Fruit fly (Drosophila melanogaster) whole organism, wandering third instar larva: ENCODE results near the gene rut.

Experiments
- Abd-B ChIP-seq: fragments of >200 bp; optimal IDR thresholded peaks from 2 replicates; lab custom pipeline; 2017; ENCODE audit warnings: missing biosample characterization, missing genetic modification characterization
- CrebA ChIP-seq: fragments of 200-800 bp; sonication (Bioruptor generic); optimal IDR thresholded peaks from 2 replicates; lab custom pipeline; 2016; ENCODE audit warnings: missing biosample characterization, mild to moderate bottlenecking, missing genetic modification characterization, borderline replicate concordance
- Dfd ChIP-seq: fragments of >200 bp; optimal IDR thresholded peaks from 2 replicates; lab custom pipeline; 2017; ENCODE audit warnings: missing biosample characterization, missing genetic modification characterization
- Dif ChIP-seq: fragments of 200-275, 200-300 bp; sonication (Bioruptor generic); optimal IDR thresholded peaks from 2 replicates; lab custom pipeline; 2018; ENCODE audit warnings: missing biosample characterization, missing genetic modification characterization; ENCODE audit not compliant: partially characterized antibody
- GATAd ChIP-seq: sonication (Bioruptor generic); optimal IDR thresholded peaks from 2 replicates; lab custom pipeline; 2016; ENCODE audit warnings: missing biosample characterization, missing genetic modification characterization
- Hr78 ChIP-seq: fragments of >200 bp; optimal IDR thresholded peaks from 2 replicates; lab custom pipeline; 2017; ENCODE audit warnings: missing biosample characterization, missing genetic modification characterization
- Hr83 ChIP-seq: fragments of 200-300 bp; sonication (Bioruptor generic); optimal IDR thresholded peaks from 2 replicates; lab custom pipeline; 2016; ENCODE audit warnings: missing biosample characterization, mild to moderate bottlenecking, missing genetic modification characterization, moderate library complexity; ENCODE audit not compliant: poor library complexity, severe bottlenecking
- Jra ChIP-seq: sonication (Bioruptor generic); optimal IDR thresholded peaks from 2 replicates; lab custom pipeline; 2016; ENCODE audit warnings: missing biosample characterization, missing genetic modification characterization
- Mio ChIP-seq: sonication (Bioruptor generic); optimal IDR thresholded peaks from 2 replicates; lab custom pipeline; 2016; ENCODE audit warnings: missing biosample characterization, missing genetic modification characterization
- N ChIP-seq: fragments of >200 bp; optimal IDR thresholded peaks from 2 replicates; lab custom pipeline; 2018; ENCODE audit warnings: missing biosample characterization, missing external identifiers, missing genetic modification characterization
- OdsH ChIP-seq: fragments of 200-800 bp; sonication (Bioruptor generic); optimal IDR thresholded peaks from 2 replicates; lab custom pipeline; 2016; ENCODE audit warnings: missing biosample characterization, mild to moderate bottlenecking, missing genetic modification characterization
- Sp1 ChIP-seq: fragments of 200-800 bp; sonication (Bioruptor generic); optimal IDR thresholded peaks from 3 replicates; lab custom pipeline; 2019; ENCODE audit warnings: missing biosample characterization, mild to moderate bottlenecking, missing genetic modification characterization, moderate library complexity
- Vsx2 ChIP-seq: fragments of 200-300, 225-300 bp; sonication (Bioruptor generic); optimal IDR thresholded peaks from 2 replicates; lab custom pipeline; 2018; ENCODE audit warnings: missing biosample characterization, missing genetic modification characterization; ENCODE audit not compliant: partially characterized antibody
- br ChIP-seq: fragments of 200-800 bp; sonication (Bioruptor generic); optimal IDR thresholded peaks from 2 replicates; lab custom pipeline; 2016; ENCODE audit warnings: missing biosample characterization, missing genetic modification characterization
- brk ChIP-seq: fragments of 200-800 bp; sonication (Bioruptor generic); optimal IDR thresholded peaks from 2 replicates; lab custom pipeline; 2016; ENCODE audit warnings: missing biosample characterization, mild to moderate bottlenecking, missing genetic modification characterization
- dl ChIP-seq, 2 experiments: fragments of 175-275, 200-275 bp in 1 of 2; fragments of 200-275 bp in 1 of 2; sonication (Bioruptor generic); optimal IDR thresholded peaks; lab custom pipeline; 2018; ENCODE audit warnings: mild to moderate bottlenecking in 2 of 2, missing biosample characterization in 2 of 2, missing genetic modification characterization in 2 of 2, moderate library complexity in 2 of 2; ENCODE audit not compliant: partially characterized antibody in 2 of 2, insufficient read depth in 1 of 2
- dmrt93B ChIP-seq: fragments of 200-800 bp; sonication (Bioruptor generic); optimal IDR thresholded peaks from 2 replicates; lab custom pipeline; 2018; ENCODE audit warnings: missing biosample characterization, mild to moderate bottlenecking, missing genetic modification characterization
- dsf ChIP-seq: sonication (Bioruptor generic); optimal IDR thresholded peaks from 2 replicates; lab custom pipeline; 2016; ENCODE audit warnings: missing biosample characterization, missing genetic modification characterization, borderline replicate concordance
- fru ChIP-seq: fragments of 200-800 bp; sonication (Bioruptor generic); optimal IDR thresholded peaks from 3 replicates; lab custom pipeline; 2016; ENCODE audit warnings: missing biosample characterization, mild to moderate bottlenecking, missing genetic modification characterization
- h ChIP-seq: fragments of 200-800 bp; sonication (Bioruptor generic); optimal IDR thresholded peaks from 3 replicates; lab custom pipeline; 2016; ENCODE audit warnings: missing biosample characterization, mild to moderate bottlenecking, missing genetic modification characterization
- lola ChIP-seq: fragments of >200 bp; optimal IDR thresholded peaks from 2 replicates; lab custom pipeline; 2017; ENCODE audit warnings: missing biosample characterization, missing genetic modification characterization
- pan ChIP-seq: fragments of >200 bp; optimal IDR thresholded peaks from 2 replicates; lab custom pipeline; 2017
- psq ChIP-seq: fragments of 200-800 bp; sonication (Bioruptor generic); optimal IDR thresholded peaks from 3 replicates; lab custom pipeline; 2017; ENCODE audit warnings: missing biosample characterization, mild to moderate bottlenecking, missing genetic modification characterization, moderate library complexity
- rgr ChIP-seq: fragments of 200-800 bp; sonication (Bioruptor generic); optimal IDR thresholded peaks from 3 replicates; lab custom pipeline; 2016; ENCODE audit warnings: missing biosample characterization, mild to moderate bottlenecking, missing genetic modification characterization
- sage ChIP-seq: fragments of 200-800 bp; sonication (Bioruptor generic); optimal IDR thresholded peaks from 2 replicates; lab custom pipeline; 2016; ENCODE audit warnings: missing biosample characterization, mild to moderate bottlenecking, missing genetic modification characterization
- sv ChIP-seq: fragments of 200-800 bp; sonication (Bioruptor generic); optimal IDR thresholded peaks from 3 replicates; lab custom pipeline; 2016; ENCODE audit warnings: missing biosample characterization, missing genetic modification characterization
- tai ChIP-seq: sonication (Bioruptor generic); optimal IDR thresholded peaks from 2 replicates; lab custom pipeline; 2016; ENCODE audit warnings: missing biosample characterization, missing genetic modification characterization
- usp ChIP-seq: fragments of >200 bp; optimal IDR thresholded peaks from 2 replicates; lab custom pipeline; 2017; ENCODE audit warnings: missing biosample characterization, missing genetic modification characterization
- woc ChIP-seq: sonication (Bioruptor generic); optimal IDR thresholded peaks from 2 replicates; lab custom pipeline; 2016; ENCODE audit warnings: missing biosample characterization, mild to moderate bottlenecking, missing genetic modification characterization

The rut gene

DNA sequence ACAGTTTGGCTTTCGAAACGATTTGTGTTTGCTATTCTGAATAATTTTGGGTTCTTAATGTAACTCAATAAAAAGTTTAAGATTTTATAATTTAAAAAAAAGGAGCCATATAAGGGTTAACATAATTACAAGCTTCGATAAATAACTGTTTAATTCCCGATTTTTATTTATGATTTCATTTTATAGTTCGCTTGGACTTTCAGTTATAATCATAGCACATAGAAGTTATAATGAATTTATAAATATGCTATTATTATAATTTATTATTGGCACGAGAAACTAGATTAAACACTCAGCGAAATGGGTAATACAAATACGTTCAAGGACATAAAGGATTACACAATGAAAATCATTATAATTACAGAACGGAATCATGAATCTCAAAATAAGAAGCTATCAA is 10.6 kb upstream of the rut start, which contains the start of gene CG14410:
CG14410 (plus strand) TSS at position 301 of the 400 bp plus-strand sequence.
- TF ChIP-seq Sp1 (GFP tag; lab: Kevin White, UChicago) (no peak), usp (no peak), Abd-B (GFP tag; lab: Kevin White, UChicago) (no peak), dsf (GFP tag; lab: Kevin White, UChicago) (no peak), N (GFP tag; lab: Kevin White, UChicago) (no peak), dmrt93B (GFP tag; lab: Kevin White, UChicago) (no peak), dl (GFP tag; optimal IDR thresholded peaks at IDR 0.05; lab: Kevin White, UChicago; ENCODE audit: insufficient read depth in 1 of 2, partially characterized antibody in 2 of 2) (no peak), brk (GFP tag; lab: Kevin White, UChicago) (no peak), Jra (no peak)

DNA sequence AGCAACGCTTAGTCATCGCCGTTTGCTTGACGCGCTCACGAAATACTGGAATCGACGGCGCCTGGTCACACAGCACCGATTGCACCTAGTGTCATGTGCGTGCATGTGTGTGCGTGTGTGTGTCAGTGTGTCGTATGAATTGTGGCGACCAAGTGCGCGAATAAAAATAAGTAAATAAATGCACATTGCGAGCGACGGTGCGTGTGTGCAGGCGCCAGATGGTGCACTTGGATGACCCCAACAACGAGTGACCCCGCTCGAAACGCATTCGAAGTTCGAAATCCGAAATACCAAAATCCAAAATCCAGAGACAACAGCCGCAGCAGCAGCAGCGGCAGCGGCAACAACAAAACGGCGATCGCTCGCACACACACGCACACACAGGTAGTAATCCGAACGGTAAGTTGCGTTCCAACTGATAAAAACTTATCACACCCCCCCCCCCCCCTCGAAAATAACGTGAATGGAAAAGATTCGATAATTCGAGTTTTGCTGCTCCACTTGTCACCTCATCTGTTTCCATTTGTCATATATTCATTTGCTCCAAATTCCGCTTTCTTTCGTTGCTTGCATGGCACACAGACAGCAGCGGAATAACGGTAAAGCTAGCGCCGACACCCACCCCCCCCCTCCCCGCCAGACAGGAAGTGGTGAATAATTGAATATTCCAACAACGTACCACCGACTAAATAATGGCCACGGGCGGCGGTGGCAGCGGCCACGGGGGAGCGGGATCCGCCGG is 6.9 kb upstream of the rut start, which contains the start of gene CG14411:
CG14411 (plus strand) TSS at position 86 of the 742 bp plus-strand sequence.
- TF ChIP-seq dsf (GFP tag; lab: Kevin White, UChicago) (no peak), Sp1 (GFP tag; lab: Kevin White, UChicago) (no peak), sage (GFP tag; lab: Kevin White, UChicago) (no peak), lola (GFP tag; lab: Kevin White, UChicago) (no peak), woc (GFP tag; lab: Kevin White, UChicago) (peak; percentile 11), brk (GFP tag; lab: Kevin White, UChicago) (no peak), Dif (GFP tag; lab: Kevin White, UChicago) (no peak), pan (no peak), CrebA (no peak), Hr83 (no peak), Abd-B (GFP tag; lab: Kevin White, UChicago) (no peak), tai (GFP tag; lab: Kevin White, UChicago) (no peak), Mio (no peak), Vsx2 (GFP tag; lab: Kevin White, UChicago) (no peak), rgr (GFP tag; lab: Kevin White, UChicago) (no peak), OdsH (GFP tag; lab: Kevin White, UChicago) (peak; percentile 7), h (GFP tag; lab: Kevin White, UChicago) (no peak)

DNA sequence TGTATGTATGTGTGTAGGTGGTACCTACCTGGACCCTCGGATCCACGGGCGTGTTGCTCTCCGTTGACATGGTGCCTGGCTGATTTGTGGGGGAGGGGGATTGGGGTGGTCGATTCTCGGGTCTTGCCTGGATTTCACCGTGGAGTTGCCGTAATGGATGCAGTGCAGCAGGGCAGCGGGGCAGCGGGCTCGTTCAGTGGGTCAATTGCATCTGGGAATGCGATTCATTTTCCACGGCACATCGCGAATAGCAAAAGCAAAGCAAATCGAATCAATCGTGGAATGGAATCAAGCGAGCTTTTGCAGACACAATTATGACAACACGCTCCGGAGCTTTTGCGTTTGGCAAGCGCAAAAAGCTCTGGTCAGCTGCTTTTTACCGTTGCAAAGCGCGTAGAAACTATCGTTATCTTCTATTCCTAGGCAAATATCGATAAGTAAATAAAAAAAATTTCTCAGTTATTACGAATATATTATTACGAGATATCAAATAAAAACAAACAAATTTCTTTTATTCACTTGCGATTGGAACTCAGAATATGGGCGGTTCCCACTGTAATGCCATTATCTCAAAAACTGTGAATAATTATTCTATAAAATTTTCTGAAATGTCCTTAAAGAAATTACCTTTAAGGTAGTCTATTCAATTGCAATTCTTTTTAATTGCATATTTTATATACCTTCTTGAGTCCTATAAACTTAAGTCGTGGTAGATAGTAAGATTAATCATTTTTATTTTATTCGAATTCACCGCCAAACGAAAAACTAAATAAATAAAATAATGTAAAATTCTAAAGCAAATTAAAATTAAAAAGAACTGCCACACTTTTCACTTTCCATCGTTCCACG is 6.1 kb upstream of the rut start, which contains the start of gene CG14408:
CG14408 (minus strand) TSS at position 321 of the 849 bp plus-strand sequence.
- TF ChIP-seq GATAd (GFP tag; lab: Kevin White, UChicago) (no peak), lola (GFP tag; lab: Kevin White, UChicago) (no peak), dl (GFP tag; optimal IDR thresholded peaks at IDR 0.05; lab: Kevin White, UChicago; ENCODE audit: insufficient read depth in 1 of 2, partially characterized antibody in 2 of 2) (no peak), Dif (GFP tag; lab: Kevin White, UChicago) (no peak), woc (GFP tag; lab: Kevin White, UChicago) (peak; percentile 61), Hr78 (GFP tag; lab: Kevin White, UChicago) (no peak), pan (no peak), sv (no peak), h (GFP tag; lab: Kevin White, UChicago) (no peak)

DNA sequence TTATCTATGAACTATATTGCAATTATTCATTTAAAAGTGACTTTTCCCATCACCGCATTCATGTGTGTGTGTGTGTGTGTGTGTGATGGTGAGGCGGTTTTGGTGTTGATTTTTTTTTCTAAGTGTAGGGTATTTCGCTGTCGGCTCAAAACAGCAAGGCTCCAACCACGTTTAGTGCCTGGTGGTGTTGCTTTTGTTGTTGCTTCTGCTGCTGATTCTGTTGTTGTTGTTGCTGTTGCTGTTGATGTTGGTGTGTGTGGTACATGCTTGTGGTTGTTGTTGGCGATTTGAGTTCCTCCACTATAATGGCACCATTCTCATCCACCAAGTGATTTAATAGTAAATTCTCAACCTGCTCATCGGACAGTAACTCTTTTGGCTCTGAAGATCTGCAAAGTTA is 1.8 kb upstream of the rut start:
- TF ChIP-seq brk (GFP tag; lab: Kevin White, UChicago) (no peak), dsf (GFP tag; lab: Kevin White, UChicago) (no peak), Hr78 (GFP tag; lab: Kevin White, UChicago) (no peak), br (no peak), Dfd (peak; percentile 64), fru (no peak)

DNA sequence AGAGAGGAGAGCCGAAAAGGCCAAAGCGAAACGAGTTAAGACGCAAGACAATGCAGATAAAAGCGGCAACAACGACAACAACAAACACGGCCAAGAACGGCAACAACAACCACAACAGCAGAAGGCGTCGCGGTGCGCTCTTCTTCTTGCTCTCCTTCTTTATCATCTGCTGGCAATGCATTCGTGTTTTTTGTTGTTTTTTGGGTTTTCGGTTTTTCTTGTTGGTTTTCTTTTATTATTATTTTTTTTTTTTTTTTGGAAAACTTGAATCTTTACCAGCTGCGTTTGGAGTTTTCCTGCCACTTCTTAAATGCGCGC is 444 bp downstream of the rut start:
- TF ChIP-seq psq (GFP tag; lab: Kevin White, UChicago): peak; percentile 63
- no peak for TF ChIP-seq Abd-B (GFP tag; lab: Kevin White, UChicago)
